Worm (Caenorhabditis elegans) whole organism, L4 larva: Measurements from ENCODE around the gene clec-186.

Experiments
- D1046.2 ChIP-seq: fragments of 200-800 bp; sonication (Bioruptor generic); IDR thresholded peaks from 2 replicates; pipeline ENCODE4 v1.3.6; 2022; ENCODE audit warnings: missing genetic modification characterization, missing compliant biosample characterization
- F44E2.7 ChIP-seq: fragments of 200-800 bp; sonication (Bioruptor generic); IDR thresholded peaks from 2 replicates; pipeline ENCODE4 v2.1.2; 2022; ENCODE audit warnings: missing genetic modification characterization, missing compliant biosample characterization
- F49E8.2 ChIP-seq: sonication (generic microtip); optimal IDR thresholded peaks from 2 replicates; lab custom pipeline; 2016; ENCODE audit warnings: missing compliant biosample characterization, mild to moderate bottlenecking, missing genetic modification characterization, borderline replicate concordance
- R02D3.7 ChIP-seq: fragments of 150-350 bp; sonication (generic microtip); optimal IDR thresholded peaks from 3 replicates; lab custom pipeline; 2014; ENCODE audit warnings: missing biosample characterization, missing genetic modification characterization
- T26A8.4 ChIP-seq: fragments of 200-800 bp; sonication (Bioruptor generic); IDR thresholded peaks from 2 replicates; pipeline ENCODE4 v1.3.6; 2022; ENCODE audit warnings: missing genetic modification characterization, missing compliant biosample characterization
- Y48G9A.11 ChIP-seq: fragments of 200-800 bp; sonication (Bioruptor generic); IDR thresholded peaks from 2 replicates; pipeline ENCODE4 v1.3.6; 2022; ENCODE audit warnings: missing genetic modification reagents, missing genetic modification characterization, missing compliant biosample characterization
- Y5F2A.4 ChIP-seq: fragments of 200-800 bp; sonication (Bioruptor generic); optimal IDR thresholded peaks from 2 replicates; lab custom pipeline; 2018; ENCODE audit warnings: mild to moderate bottlenecking, missing genetic modification characterization, missing compliant biosample characterization
- ZK337.2 ChIP-seq: fragments of 200-800 bp; sonication (Bioruptor generic); IDR thresholded peaks from 2 replicates; pipeline ENCODE4 v1.3.6; 2022; ENCODE audit warnings: missing genetic modification reagents, missing genetic modification characterization, missing compliant biosample characterization
- aha-1 ChIP-seq: fragments of 150-350 bp; peaks from one replicate; lab custom pipeline; 2014; ENCODE audit warnings: missing biosample characterization, missing genetic modification characterization
- ces-1 ChIP-seq: fragments of 150-350 bp; sonication (generic microtip); optimal IDR thresholded peaks from 4 replicates; lab custom pipeline; 2014; ENCODE audit warnings: missing biosample characterization, missing genetic modification reagents, missing genetic modification characterization
- daf-12 ChIP-seq: fragments of 150-350 bp; optimal IDR thresholded peaks from 2 replicates; lab custom pipeline; 2014; ENCODE audit warnings: missing biosample characterization, missing genetic modification reagents, missing genetic modification characterization
- daf-16 ChIP-seq, 3 experiments: sonication (generic microtip); optimal IDR thresholded peaks; 2 replicates each; lab custom pipeline; 2016 to 2017; ENCODE audit warnings: missing genetic modification characterization in 3 of 3, missing genetic modification reagents in 3 of 3, mild to moderate bottlenecking in 2 of 3, missing compliant biosample characterization in 2 of 3, missing biosample characterization in 1 of 3, moderate library complexity in 1 of 3
- dmd-6 ChIP-seq: fragments of 200-800 bp; sonication (Bioruptor generic); IDR thresholded peaks from 2 replicates; pipeline ENCODE4 v1.3.6; 2022; ENCODE audit warnings: missing genetic modification reagents, missing genetic modification characterization, missing compliant biosample characterization
- dve-1 ChIP-seq: sonication (generic microtip); optimal IDR thresholded peaks from 2 replicates; lab custom pipeline; 2017; ENCODE audit warnings: antibody characterized with exemption, mild to moderate bottlenecking, missing genetic modification characterization, missing compliant biosample characterization; ENCODE audit not compliant: insufficient read depth
- egl-27 ChIP-seq: sonication (generic microtip); optimal IDR thresholded peaks from 3 replicates; lab custom pipeline; 2017; ENCODE audit warnings: missing biosample characterization, missing genetic modification reagents, missing genetic modification characterization
- hlh-11 ChIP-seq: fragments of 200-800 bp; sonication (Bioruptor generic); optimal IDR thresholded peaks from 2 replicates; lab custom pipeline; 2018; ENCODE audit warnings: mild to moderate bottlenecking, missing genetic modification characterization, missing compliant biosample characterization
- lim-7 ChIP-seq: fragments of 200-800 bp; sonication (Bioruptor generic); IDR thresholded peaks from 2 replicates; pipeline ENCODE4 v1.3.6; 2022; ENCODE audit warnings: missing genetic modification characterization, missing compliant biosample characterization
- lin-15B ChIP-seq: fragments of 150-350 bp; sonication (generic microtip); optimal IDR thresholded peaks from 3 replicates; lab custom pipeline; 2014; ENCODE audit warnings: missing biosample characterization, missing genetic modification characterization
- lir-3 ChIP-seq: sonication (generic microtip); optimal IDR thresholded peaks from 2 replicates; lab custom pipeline; 2016; ENCODE audit warnings: mild to moderate bottlenecking, missing genetic modification characterization, missing compliant biosample characterization
- lsy-2 ChIP-seq, 2 experiments: fragments of 150-350 bp in 1 of 2; sonication (generic microtip) in 1 of 2; optimal IDR thresholded peaks; 2 replicates each; lab custom pipeline; 2014 to 2017; ENCODE audit warnings: missing biosample characterization in 2 of 2, missing genetic modification characterization in 2 of 2
- mdl-1 ChIP-seq, 2 experiments: fragments of 150-350 bp in 1 of 2; sonication (generic microtip) in 1 of 2; optimal IDR thresholded peaks; 2 replicates each; lab custom pipeline; 2014 to 2017; ENCODE audit warnings: missing biosample characterization in 2 of 2, missing genetic modification characterization in 2 of 2
- mes-2 ChIP-seq: sonication (generic microtip); optimal IDR thresholded peaks from 2 replicates; lab custom pipeline; 2016; ENCODE audit warnings: missing genotype, mild to moderate bottlenecking, missing genetic modification characterization, missing compliant biosample characterization; ENCODE audit not compliant: poor library complexity, severe bottlenecking
- mxl-3 ChIP-seq: fragments of 200-800 bp; sonication (Bioruptor generic); optimal IDR thresholded peaks from 2 replicates; lab custom pipeline; 2018; ENCODE audit warnings: mild to moderate bottlenecking, missing genetic modification characterization, missing compliant biosample characterization
- nhr-102 ChIP-seq: sonication (generic microtip); optimal IDR thresholded peaks from 2 replicates; lab custom pipeline; 2016; ENCODE audit warnings: mild to moderate bottlenecking, missing genetic modification characterization, moderate library complexity, missing compliant biosample characterization
- nhr-11 ChIP-seq: fragments of 150-350 bp; optimal IDR thresholded peaks from 2 replicates; lab custom pipeline; 2014; ENCODE audit warnings: missing biosample characterization, missing genetic modification characterization
- nhr-111 ChIP-seq: fragments of 200-800 bp; sonication (Bioruptor generic); optimal IDR thresholded peaks from 2 replicates; lab custom pipeline; 2018; ENCODE audit warnings: mild to moderate bottlenecking, missing genetic modification characterization, missing compliant biosample characterization
- nhr-25 ChIP-seq: sonication (generic microtip); optimal IDR thresholded peaks from 2 replicates; lab custom pipeline; 2017; ENCODE audit warnings: missing genetic modification characterization, mild to moderate bottlenecking, missing compliant biosample characterization, antibody characterized with exemption, moderate library complexity, borderline replicate concordance; ENCODE audit not compliant: insufficient read depth
- nhr-28 ChIP-seq: fragments of 150-350 bp; optimal IDR thresholded peaks from 2 replicates; lab custom pipeline; 2014; ENCODE audit warnings: missing biosample characterization, missing genetic modification characterization
- nhr-41 ChIP-seq: fragments of 200-800 bp; sonication (Bioruptor generic); IDR thresholded peaks from 2 replicates; pipeline ENCODE4 v1.3.6; 2022; ENCODE audit warnings: missing genetic modification reagents, missing genetic modification characterization, missing compliant biosample characterization
- nhr-42 ChIP-seq: fragments of 200-800 bp; sonication (Bioruptor generic); IDR thresholded peaks from 2 replicates; pipeline ENCODE4 v1.3.6; 2022; ENCODE audit warnings: missing genetic modification characterization, missing compliant biosample characterization
- php-3 ChIP-seq: fragments of 200-800 bp; sonication (Bioruptor generic); IDR thresholded peaks from 2 replicates; pipeline ENCODE4 v1.3.6; 2022; ENCODE audit warnings: missing genetic modification reagents, missing genetic modification characterization, missing compliant biosample characterization
- pqm-1 ChIP-seq: sonication (generic microtip); optimal IDR thresholded peaks from 2 replicates; lab custom pipeline; 2017; ENCODE audit warnings: missing biosample characterization, missing genetic modification characterization
- spr-1 ChIP-seq: sonication (generic microtip); optimal IDR thresholded peaks from 2 replicates; lab custom pipeline; 2016; ENCODE audit warnings: mild to moderate bottlenecking, missing genetic modification characterization, missing compliant biosample characterization
- unc-130 ChIP-seq: sonication (generic microtip); optimal IDR thresholded peaks from 2 replicates; lab custom pipeline; 2016; ENCODE audit warnings: missing genetic modification reagents, missing genetic modification characterization, missing compliant biosample characterization
- zfp-3 ChIP-seq: fragments of 200-800 bp; sonication (Bioruptor generic); conservative IDR thresholded peaks from 2 replicates; pipeline ENCODE4 v1.3.6; 2022; ENCODE audit warnings: missing genetic modification reagents, missing genetic modification characterization, missing compliant biosample characterization
- zip-2 ChIP-seq: fragments of 150-350 bp; optimal IDR thresholded peaks from 2 replicates; lab custom pipeline; 2014; ENCODE audit warnings: missing biosample characterization, missing genetic modification characterization
- ztf-11 ChIP-seq: fragments of 150-350 bp; optimal IDR thresholded peaks from 2 replicates; lab custom pipeline; 2014; ENCODE audit warnings: missing biosample characterization, missing genetic modification characterization
- ztf-7 ChIP-seq: fragments of 150-350 bp; optimal IDR thresholded peaks from 2 replicates; lab custom pipeline; 2014; ENCODE audit warnings: missing biosample characterization, missing genetic modification characterization

clec-186 gene

DNA sequence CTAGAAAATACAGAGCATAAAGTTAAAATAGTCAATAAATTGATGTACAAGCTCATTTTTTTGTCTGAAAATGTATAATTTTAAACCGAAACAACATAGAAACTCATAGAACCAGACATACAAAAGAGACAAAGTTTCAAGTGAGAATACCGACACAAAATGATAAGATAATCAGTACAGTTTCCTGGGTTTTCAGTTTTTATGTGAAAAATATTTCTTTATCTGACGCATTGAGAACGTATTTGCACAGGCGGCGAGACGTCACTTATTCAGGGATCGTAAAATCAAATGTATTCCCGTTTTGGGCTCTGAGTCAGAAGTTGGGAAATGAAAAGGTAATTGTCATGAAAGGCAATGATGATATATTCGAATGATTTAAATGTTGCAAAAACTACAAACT, 24.5 kb downstream of the clec-186 start, which contains the start of gene K08D8.6 (continued):
- TF ChIP-seq ztf-11 (no peak), nhr-25 (tag; lab: Kevin White, UChicago) (no peak), zfp-3 (GFP tag; lab: Robert Waterston, UW) (no peak), pqm-1 (peak; percentile 88), Y5F2A.4 (GFP tag; lab: Kevin White, UChicago) (no peak), mes-2 (tag; lab: Kevin White, UChicago) (peak; percentile 5), F44E2.7 (GFP tag; lab: Robert Waterston, UW) (no peak), nhr-11 (no peak), F49E8.2 (tag; lab: Kevin White, UChicago) (no peak)

DNA sequence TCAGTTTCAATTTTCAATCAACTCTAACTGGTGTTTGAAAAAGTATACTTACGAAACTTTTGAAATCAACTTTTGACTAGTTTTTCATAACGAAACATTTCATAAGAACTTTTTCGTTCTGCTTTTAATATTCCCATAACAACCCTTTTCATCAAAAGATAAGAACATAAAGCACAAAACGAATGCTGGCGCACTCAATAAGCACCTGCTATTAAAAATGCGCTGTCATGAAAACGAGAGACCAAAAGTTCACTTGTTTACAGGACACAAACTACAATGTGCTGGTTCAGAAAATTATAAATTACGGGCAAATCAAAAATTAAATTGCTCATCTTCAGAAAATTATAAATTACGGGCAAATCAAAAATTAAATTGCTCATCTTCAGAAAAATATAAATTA, 25.2 kb downstream of the clec-186 start:
- no peak for TF ChIP-seq lsy-2 (tag; optimal IDR thresholded peaks at IDR 0.05; lab: Kevin White, UChicago)
- TF ChIP-seq daf-16 (GFP tag; optimal IDR thresholded peaks at IDR 0.05; lab: Kevin White, UChicago) = no peak
- TF ChIP-seq daf-16 (tag; optimal IDR thresholded peaks at IDR 0.05; lab: Kevin White, UChicago) = peak; percentile 47
- no peak for TF ChIP-seq ZK337.2 (GFP tag; lab: Robert Waterston, UW)
- peak; percentile 64 for TF ChIP-seq nhr-28 (tag; lab: Kevin White, UChicago)
- TF ChIP-seq dmd-6 (GFP tag; lab: Robert Waterston, UW) = peak; percentile 82
- peak; percentile 4 for TF ChIP-seq hlh-11 (tag; lab: Kevin White, UChicago)
- TF ChIP-seq php-3 (GFP tag; lab: Robert Waterston, UW) = 0 out of 2 replicates have a peak, but pooled peaks have one; percentile 47
- TF ChIP-seq pqm-1 = peak; percentile 62
- TF ChIP-seq dve-1 (tag; lab: Kevin White, UChicago) = peak; percentile 66

DNA sequence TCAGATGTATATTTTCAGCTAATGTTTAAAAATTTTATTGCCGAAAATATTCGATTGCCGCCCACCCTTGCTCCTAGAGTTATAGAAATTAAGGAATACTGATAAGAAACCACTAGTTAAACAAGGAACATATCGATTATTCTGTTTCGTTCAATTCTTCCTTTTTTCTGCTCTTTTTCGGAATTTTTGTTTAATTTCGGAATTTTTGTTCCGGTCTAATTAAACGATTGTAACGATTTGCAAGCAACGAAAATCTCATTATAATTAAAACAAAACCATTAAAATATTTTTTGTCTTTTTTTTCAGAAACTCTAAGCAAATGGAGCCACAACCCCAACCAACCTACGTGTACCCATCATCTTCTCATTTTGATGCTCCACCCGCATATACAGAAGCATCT, 26.3 kb downstream of the clec-186 start, which contains the start of gene K08D8.1:
Gene K08D8.1, plus strand, starts transcription at position 301 of the 400 bp plus-strand sequence.
- no peak for TF ChIP-seq mes-2 (tag; lab: Kevin White, UChicago)
- TF ChIP-seq egl-27 (tag; lab: Kevin White, UChicago) = no peak

ce11 chrIV:12893166-12893565, 27.3 kb downstream of the clec-186 start, which contains the start of gene K08D8.12:
TSS of gene K08D8.12 (plus strand) at chrIV:12893466.
- TF ChIP-seq nhr-28 (tag; lab: Kevin White, UChicago) (no peak), daf-16 (GFP tag; optimal IDR thresholded peaks at IDR 0.05; lab: Kevin White, UChicago) (no peak), daf-16 (tag; optimal IDR thresholded peaks at IDR 0.05; lab: Kevin White, UChicago) (peak; percentile 32), zip-2 (tag; lab: Kevin White, UChicago) (no peak), lir-3 (tag; lab: Kevin White, UChicago) (no peak), F44E2.7 (GFP tag; lab: Robert Waterston, UW) (no peak), nhr-111 (GFP tag; lab: Kevin White, UChicago) (no peak), dmd-6 (GFP tag; lab: Robert Waterston, UW) (peak; percentile 20; the same call in 1 of the 2 replicates), Y48G9A.11 (GFP tag; lab: Robert Waterston, UW) (no peak), aha-1 (tag; lab: Kevin White, UChicago) (no peak), nhr-25 (tag; lab: Kevin White, UChicago) (no peak)

DNA sequence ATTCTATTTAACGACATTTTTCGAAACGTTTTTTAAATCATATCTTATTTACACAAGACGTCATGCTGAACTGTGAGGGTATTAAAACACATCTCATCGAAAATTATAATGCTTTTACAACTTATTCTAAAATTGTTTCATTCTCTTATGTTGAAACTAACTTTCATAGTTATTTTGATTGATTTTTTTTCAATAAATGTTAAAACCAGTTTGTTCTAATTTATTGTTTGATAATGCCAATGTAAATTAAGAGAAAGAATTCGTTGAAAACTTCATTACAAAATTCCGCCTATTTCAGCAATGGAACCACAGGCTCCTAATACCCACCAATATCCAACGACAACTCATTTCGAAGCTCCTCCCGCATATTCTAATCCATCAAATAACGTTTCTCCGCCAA, 29.1 kb downstream of the clec-186 start, which contains the start of gene K08D8.11:
Gene K08D8.11, plus strand, starts transcription at position 301 of the 400 bp plus-strand sequence.
- TF ChIP-seq spr-1 (tag; lab: Kevin White, UChicago) (no peak), T26A8.4 (no peak), mdl-1 (tag; optimal IDR thresholded peaks at IDR 0.05; lab: Kevin White, UChicago) (no peak), nhr-42 (GFP tag; lab: Robert Waterston, UW) (no peak), ces-1 (GFP tag; lab: Kevin White, UChicago) (no peak), R02D3.7 (no peak), nhr-102 (tag; lab: Kevin White, UChicago) (no peak), D1046.2 (GFP tag; lab: Robert Waterston, UW) (no peak), php-3 (GFP tag; lab: Robert Waterston, UW) (no peak), daf-12 (tag; lab: Kevin White, UChicago) (no peak), lin-15B (tag; lab: Kevin White, UChicago) (no peak), unc-130 (GFP tag; lab: Kevin White, UChicago) (no peak), ztf-7 (tag; lab: Kevin White, UChicago) (no peak), lim-7 (GFP tag; lab: Robert Waterston, UW) (no peak), mxl-3 (no peak), nhr-41 (no peak)
- TF ChIP-seq, all 104 proteins: peak for 0
